Worm (Caenorhabditis elegans) whole organism, L4/young adult: Measurements from ENCODE around the gene T26C5.5.

Experiments
- W03F9.2 ChIP-seq: fragments of 150-350 bp; optimal IDR thresholded peaks from 2 replicates; lab custom pipeline; 2014; ENCODE audit warnings: missing biosample characterization, missing genetic modification characterization
- dao-5 ChIP-seq: sonication (generic microtip); optimal IDR thresholded peaks from 2 replicates; lab custom pipeline; 2016; ENCODE audit warnings: missing genotype, missing genetic modification characterization, moderate library complexity, missing compliant biosample characterization

DNA sequence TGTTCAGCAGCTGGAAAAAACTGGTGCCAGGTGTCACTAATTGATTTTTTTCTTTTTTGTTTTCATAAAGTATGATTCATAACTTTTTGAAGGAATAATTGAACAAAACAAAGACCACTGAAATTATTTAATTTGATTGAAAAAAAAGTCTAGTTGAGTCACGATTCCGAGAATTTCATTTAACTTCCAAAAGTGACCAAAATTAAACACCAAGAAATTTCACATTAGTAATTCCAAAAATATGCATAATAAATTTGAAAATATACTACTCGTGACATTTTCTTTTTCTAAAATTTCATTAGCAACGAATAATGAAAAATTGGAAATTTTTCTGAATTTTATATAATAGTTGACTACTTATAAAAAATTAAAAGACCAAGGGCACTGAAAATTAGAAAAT is 35.5 kb upstream of the T26C5.5 start:
- TF ChIP-seq dao-5 (tag; lab: Kevin White, UChicago) (no peak), W03F9.2 (tag; lab: Kevin White, UChicago) (no peak)
